Worm (Caenorhabditis elegans) whole organism, L2 larva: ENCODE measurements around the gene F17A2.13.

Experiments
- blmp-1 ChIP-seq: sonication (generic microtip); optimal IDR thresholded peaks from 2 replicates; lab custom pipeline; 2017; ENCODE audit warnings: missing genetic modification characterization, mild to moderate bottlenecking, missing compliant biosample characterization, antibody characterized with exemption, moderate library complexity; ENCODE audit not compliant: insufficient read depth
- lin-13 ChIP-seq: fragments of 150-350 bp; optimal IDR thresholded peaks from 2 replicates; lab custom pipeline; 2014; ENCODE audit warnings: missing biosample characterization, missing genetic modification reagents, missing genetic modification characterization
- nhr-11 ChIP-seq: fragments of 150-350 bp; optimal IDR thresholded peaks from 2 replicates; lab custom pipeline; 2014; ENCODE audit warnings: missing biosample characterization, missing genetic modification characterization
- nhr-237 ChIP-seq: fragments of 150-350 bp; optimal IDR thresholded peaks from 2 replicates; lab custom pipeline; 2014; ENCODE audit warnings: missing biosample characterization, missing genetic modification characterization
- ztf-11 ChIP-seq: sonication (generic microtip); optimal IDR thresholded peaks from 2 replicates; lab custom pipeline; 2017; ENCODE audit warnings: missing biosample characterization, missing genetic modification characterization

- TF ChIP-seq lin-13 (GFP tag; lab: Kevin White, UChicago) (no peak), ztf-11 (tag; lab: Kevin White, UChicago) (no peak), nhr-11 (tag; lab: Kevin White, UChicago) (no peak), nhr-237 (tag; lab: Kevin White, UChicago) (no peak), blmp-1 (tag; lab: Kevin White, UChicago) (no peak)
Measured at ce11 chrX:12290539-12290938, 30.9 kb upstream of the F17A2.13 start, which contains the start of gene C04B4.4.
